Worm (Caenorhabditis elegans): Measurements from ENCODE around the gene ugt-18.

Gene ugt-18

ce11 chrV:12792752-12793151 lies 27.3 kb upstream of the ugt-18 start, which contains the start of gene ugt-5:
TSS of gene ugt-5 (minus strand) at chrV:12792965.
- TF ChIP-seq blmp-1 (tag; optimal IDR thresholded peaks at IDR 0.05) = no peak
- no peak for TF ChIP-seq alr-1 (tag; optimal IDR thresholded peaks at IDR 0.05; ENCODE audit: borderline replicate concordance)
- no peak for TF ChIP-seq mab-9 (GFP tag; IDR thresholded peaks at IDR 0.05)
- TF ChIP-seq mef-2 (tag; optimal IDR thresholded peaks at IDR 0.05) = no peak
- no peak for TF ChIP-seq ztf-11 (tag; optimal IDR thresholded peaks at IDR 0.05)
- no peak for TF ChIP-seq ceh-88 (GFP tag; IDR thresholded peaks at IDR 0.05)
- TF ChIP-seq xbp-1 (tag; optimal IDR thresholded peaks at IDR 0.05) = no peak
- TF ChIP-seq elt-2 (tag; optimal IDR thresholded peaks at IDR 0.05) = peak; percentile 48
- no peak for TF ChIP-seq ztf-4 (tag; optimal IDR thresholded peaks at IDR 0.05)
- TF ChIP-seq hlh-17 (GFP tag; optimal IDR thresholded peaks at IDR 0.05; ENCODE audit: borderline replicate concordance) = no peak
- TF ChIP-seq lin-35 (GFP tag; optimal IDR thresholded peaks at IDR 0.05) = peak in 1 of 2 experiments; percentile 37
- no peak for TF ChIP-seq fkh-10 (GFP tag; optimal IDR thresholded peaks at IDR 0.05)
- no peak for TF ChIP-seq irx-1 (tag; optimal IDR thresholded peaks at IDR 0.05)
- no peak for TF ChIP-seq skn-1 (tag; optimal IDR thresholded peaks at IDR 0.05)
- TF ChIP-seq aha-1 (tag; optimal IDR thresholded peaks at IDR 0.05) = no peak
- no peak for TF ChIP-seq pqm-1 (tag; optimal IDR thresholded peaks at IDR 0.05)
- TF ChIP-seq jun-1 (tag; optimal IDR thresholded peaks at IDR 0.05) = no peak
- no peak for TF ChIP-seq nhr-84 (tag; optimal IDR thresholded peaks at IDR 0.05)

- TF ChIP-seq sptf-1 (tag; optimal IDR thresholded peaks at IDR 0.05) = no peak
- TF ChIP-seq nhr-71 (tag; optimal IDR thresholded peaks at IDR 0.05) = peak; percentile 10
- no peak for TF ChIP-seq blmp-1 (tag; optimal IDR thresholded peaks at IDR 0.05)
- no peak for TF ChIP-seq nhr-77 (tag; optimal IDR thresholded peaks at IDR 0.05)
- no peak for TF ChIP-seq pag-3 (tag; optimal IDR thresholded peaks at IDR 0.05; ENCODE audit: borderline replicate concordance, insufficient read depth)
- no peak for TF ChIP-seq skn-1 (tag; optimal IDR thresholded peaks at IDR 0.05)
- no peak for TF ChIP-seq isw-1 (GFP tag; IDR thresholded peaks at IDR 0.05)
- no peak for TF ChIP-seq nhr-12 (tag; optimal IDR thresholded peaks at IDR 0.05)
- no peak for TF ChIP-seq pax-3 (tag; optimal IDR thresholded peaks at IDR 0.05)
- TF ChIP-seq mdl-1 (tag; optimal IDR thresholded peaks at IDR 0.05) = no peak
- no peak for TF ChIP-seq ceh-88 (GFP tag; IDR thresholded peaks at IDR 0.05)
- no peak for TF ChIP-seq hpl-2 (GFP tag; optimal IDR thresholded peaks at IDR 0.05)
- TF ChIP-seq dpl-1 (GFP tag; optimal IDR thresholded peaks at IDR 0.05) = no peak
- TF ChIP-seq lsy-2 (tag; optimal IDR thresholded peaks at IDR 0.05) = no peak
- TF ChIP-seq lin-35 (GFP tag; optimal IDR thresholded peaks at IDR 0.05) = peak in 1 of 2 experiments; percentile 36
- no peak for TF ChIP-seq swsn-7 (tag; optimal IDR thresholded peaks at IDR 0.05)
- no peak for TF ChIP-seq mab-9 (GFP tag; IDR thresholded peaks at IDR 0.05)
- TF ChIP-seq sup-37 (GFP tag; optimal IDR thresholded peaks at IDR 0.05) = no peak
- no peak for TF ChIP-seq nhr-11 (tag; optimal IDR thresholded peaks at IDR 0.05)
- no peak for TF ChIP-seq mef-2 (tag; optimal IDR thresholded peaks at IDR 0.05)
- TF ChIP-seq nhr-85 (tag) = no peak
- no peak for TF ChIP-seq dsc-1 (tag; optimal IDR thresholded peaks at IDR 0.05)
- TF ChIP-seq elt-2 (tag; optimal IDR thresholded peaks at IDR 0.05) = peak; percentile 50
- TF ChIP-seq rnt-1 (tag; optimal IDR thresholded peaks at IDR 0.05) = no peak
- peak in 1 of 6 experiments; percentile 47 for TF ChIP-seq elt-3 (tag; optimal IDR thresholded peaks at IDR 0.05)
- TF ChIP-seq unc-30 (tag; optimal IDR thresholded peaks at IDR 0.05) = no peak
- no peak for TF ChIP-seq tbx-2 (tag; optimal IDR thresholded peaks at IDR 0.05)
- no peak for TF ChIP-seq nhr-20 (tag; optimal IDR thresholded peaks at IDR 0.05)
- TF ChIP-seq lir-3 (tag; optimal IDR thresholded peaks at IDR 0.05; ENCODE audit: poor library complexity) = no peak
- no peak for TF ChIP-seq efl-3 (GFP tag; optimal IDR thresholded peaks at IDR 0.05)
- no peak for TF ChIP-seq nhr-84 (tag; optimal IDR thresholded peaks at IDR 0.05)
These were observed 24.9 kb upstream of the ugt-18 start, which contains the start of gene ugt-4 for ce11 chrV:12795196-12795595. TSS of gene ugt-4 (minus strand) at chrV:12795336.

Measured in whole organism, L1 larva.